Fruit fly (Drosophila melanogaster) whole organism, embryonic: Measurements from ENCODE around the gene hgo.

ENCODE experiments used
- B-H2 ChIP-seq: fragments of 200-800 bp; sonication (Bioruptor generic); optimal IDR thresholded peaks from 2 replicates; lab custom pipeline; 2018; ENCODE audit warnings: missing biosample characterization, mild to moderate bottlenecking, missing genetic modification characterization
- BEAF-32 ChIP-seq: fragments of 200-800 bp; sonication (Bioruptor generic); optimal IDR thresholded peaks from 3 replicates; lab custom pipeline; 2017; ENCODE audit warnings: missing biosample characterization, missing genetic modification characterization, mild to moderate bottlenecking, moderate library complexity, missing genetic modification reagents
- Bgb ChIP-seq: fragments of 200-800 bp; sonication (Bioruptor generic); IDR thresholded peaks from 2 replicates; pipeline ENCODE4 v1.3.6; 2022; ENCODE audit warnings: missing biosample characterization, missing genetic modification characterization; ENCODE audit not compliant: partially characterized antibody
- CG10565 ChIP-seq: fragments of 200-800 bp; sonication (Bioruptor generic); optimal IDR thresholded peaks from 3 replicates; lab custom pipeline; 2016; ENCODE audit warnings: missing biosample characterization, mild to moderate bottlenecking, missing genetic modification characterization
- CG10959 ChIP-seq: fragments of 200-800 bp; sonication (Bioruptor generic); IDR thresholded peaks from 2 replicates; pipeline ENCODE4 v1.3.6; 2022; ENCODE audit warnings: missing biosample characterization, missing genetic modification characterization
- CG12299 ChIP-seq: fragments of 200-800 bp; sonication (Bioruptor generic); optimal IDR thresholded peaks from 2 replicates; lab custom pipeline; 2018; ENCODE audit warnings: missing biosample characterization, mild to moderate bottlenecking, missing genetic modification characterization
- CG13287 ChIP-seq: fragments of 200-800 bp; sonication (Bioruptor generic); IDR thresholded peaks from 2 replicates; pipeline ENCODE4 v1.3.6; 2022; ENCODE audit warnings: missing biosample characterization, missing genetic modification characterization; ENCODE audit not compliant: partially characterized antibody
- CG13624 ChIP-seq: fragments of 200-800 bp; sonication (Bioruptor generic); optimal IDR thresholded peaks from 2 replicates; lab custom pipeline; 2016; ENCODE audit warnings: missing biosample characterization, missing genetic modification characterization
- CG14014 ChIP-seq: fragments of 200-800 bp; sonication (Bioruptor generic); IDR thresholded peaks from 2 replicates; pipeline ENCODE4 v1.3.6; 2022; ENCODE audit warnings: missing biosample characterization, missing genetic modification characterization
- CG15514 ChIP-seq: fragments of 200-800 bp; sonication (Bioruptor generic); optimal IDR thresholded peaks from 3 replicates; lab custom pipeline; 2017; ENCODE audit warnings: missing biosample characterization, missing genetic modification characterization, mild to moderate bottlenecking, moderate library complexity, missing genetic modification reagents
- CG1647 ChIP-seq: fragments of 200-800 bp; sonication (Bioruptor generic); optimal IDR thresholded peaks from 3 replicates; lab custom pipeline; 2016; ENCODE audit warnings: missing biosample characterization, missing genetic modification characterization
- CG16813 ChIP-seq: fragments of 200-800 bp; sonication (Bioruptor generic); IDR thresholded peaks from 3 replicates; pipeline ENCODE4 v1.3.6; 2022; ENCODE audit warnings: missing biosample characterization, missing genetic modification characterization; ENCODE audit not compliant: partially characterized antibody
- CG17186 ChIP-seq: fragments of 200-800 bp; sonication (Bioruptor generic); optimal IDR thresholded peaks from 3 replicates; lab custom pipeline; 2017; ENCODE audit warnings: missing biosample characterization, missing genetic modification reagents, missing genetic modification characterization
- CG17359 ChIP-seq: fragments of 200-800 bp; sonication (Bioruptor generic); optimal IDR thresholded peaks from 3 replicates; lab custom pipeline; 2018; ENCODE audit warnings: missing biosample characterization, mild to moderate bottlenecking, missing genetic modification characterization, moderate library complexity
- CG17829 ChIP-seq: fragments of 200-800 bp; optimal IDR thresholded peaks from 2 replicates; lab custom pipeline; 2019; ENCODE audit warnings: missing biosample characterization, mild to moderate bottlenecking, missing genetic modification characterization, moderate library complexity
- CG2116 ChIP-seq: fragments of 200-800 bp; sonication (Bioruptor generic); optimal IDR thresholded peaks from 3 replicates; lab custom pipeline; 2018; ENCODE audit warnings: missing biosample characterization, mild to moderate bottlenecking, missing genetic modification characterization
- CG30020 ChIP-seq: fragments of 200-800 bp; optimal IDR thresholded peaks from 2 replicates; lab custom pipeline; 2019; ENCODE audit warnings: missing biosample characterization, mild to moderate bottlenecking, missing genetic modification characterization, moderate library complexity
- CG6175 ChIP-seq: fragments of 200-800 bp; sonication (Bioruptor generic); IDR thresholded peaks from 3 replicates; pipeline ENCODE4 v1.3.6; 2022; ENCODE audit warnings: missing biosample characterization, missing genetic modification characterization
- CG6791 ChIP-seq: fragments of 200-800 bp; sonication (Bioruptor generic); IDR thresholded peaks from 3 replicates; pipeline ENCODE4 v1.3.6; 2022; ENCODE audit warnings: missing biosample characterization, missing genetic modification characterization; ENCODE audit not compliant: partially characterized antibody
- CG7963 ChIP-seq: fragments of 200-800 bp; sonication (Bioruptor generic); IDR thresholded peaks from 3 replicates; pipeline ENCODE4 v1.3.6; 2022; ENCODE audit warnings: missing biosample characterization, missing genetic modification characterization; ENCODE audit not compliant: partially characterized antibody
- CHES-1-like ChIP-seq: fragments of 200-800 bp; sonication (Bioruptor generic); optimal IDR thresholded peaks from 2 replicates; lab custom pipeline; 2016; ENCODE audit warnings: missing biosample characterization, missing genetic modification characterization
- Dll ChIP-seq: fragments of 200-800 bp; sonication (Bioruptor generic); IDR thresholded peaks from 4 replicates; pipeline ENCODE4 v1.3.6; 2022; ENCODE audit warnings: missing biosample characterization, missing genetic modification characterization; ENCODE audit not compliant: partially characterized antibody
- Ets65A ChIP-seq: fragments of 200-800 bp; sonication (Bioruptor generic); peaks from one replicate; lab custom pipeline; 2016; ENCODE audit warnings: missing biosample characterization, missing genetic modification characterization
- HLH4C ChIP-seq: fragments of 200-800 bp; sonication (Bioruptor generic); IDR thresholded peaks from 3 replicates; pipeline ENCODE4 v1.3.6; 2022; ENCODE audit warnings: missing biosample characterization, missing genetic modification characterization; ENCODE audit not compliant: partially characterized antibody
- HmgZ ChIP-seq: fragments of 200-800 bp; sonication (Bioruptor generic); optimal IDR thresholded peaks from 2 replicates; lab custom pipeline; 2018; ENCODE audit warnings: missing biosample characterization, mild to moderate bottlenecking, missing genetic modification characterization
- Hr51 ChIP-seq, 2 experiments: fragments of 200-800 bp; sonication (Bioruptor generic); optimal IDR thresholded peaks; 2 replicates in 1 of 2; 3 replicates in 1 of 2; lab custom pipeline; 2016 to 2018; ENCODE audit warnings: missing biosample characterization in 2 of 2, missing genetic modification characterization in 2 of 2, mild to moderate bottlenecking in 1 of 2, moderate library complexity in 1 of 2
- MESR4 ChIP-seq: fragments of 200-800 bp; sonication (Bioruptor generic); optimal IDR thresholded peaks from 2 replicates; lab custom pipeline; 2018; ENCODE audit warnings: missing biosample characterization, mild to moderate bottlenecking, missing genetic modification characterization, moderate library complexity
- Med ChIP-seq: fragments of 200-800 bp; sonication (Bioruptor generic); peaks from one replicate; lab custom pipeline; 2016; ENCODE audit warnings: missing biosample characterization, missing genetic modification characterization, mild to moderate bottlenecking, inconsistent platforms, moderate library complexity
- Rfx ChIP-seq: fragments of 200-800 bp; sonication (Bioruptor generic); IDR thresholded peaks from 2 replicates; pipeline ENCODE4 v1.3.6; 2022; ENCODE audit warnings: missing biosample characterization, missing genetic modification characterization
- Taf1 ChIP-seq: fragments of 200-800 bp; sonication (Bioruptor generic); IDR thresholded peaks from 2 replicates; pipeline ENCODE4 v1.3.6; 2022; ENCODE audit warnings: missing biosample characterization, missing genetic modification characterization
- Xrp1 ChIP-seq: fragments of 200-800 bp; sonication (Bioruptor generic); IDR thresholded peaks from 2 replicates; pipeline ENCODE4 v1.3.6; 2022; ENCODE audit warnings: missing biosample characterization, missing genetic modification characterization
- cas ChIP-seq: fragments of 200-800 bp; sonication (Bioruptor generic); IDR thresholded peaks from 2 replicates; pipeline ENCODE4 v1.3.6; 2022; ENCODE audit warnings: missing biosample characterization, missing genetic modification characterization
- gem ChIP-seq: fragments of 200-800 bp; sonication (Bioruptor generic); optimal IDR thresholded peaks from 2 replicates; lab custom pipeline; 2019; ENCODE audit warnings: missing biosample characterization, mild to moderate bottlenecking, missing genetic modification characterization, moderate library complexity
- hb ChIP-seq: fragments of 200-800 bp; sonication (Bioruptor generic); IDR thresholded peaks from 3 replicates; pipeline ENCODE4 v1.3.6; 2022; ENCODE audit warnings: missing biosample characterization, missing genetic modification characterization; ENCODE audit not compliant: partially characterized antibody
- hbn ChIP-seq: fragments of 200-800 bp; sonication (Bioruptor generic); IDR thresholded peaks from 2 replicates; pipeline ENCODE4 v1.3.6; 2022; ENCODE audit warnings: missing biosample characterization, missing genetic modification characterization; ENCODE audit not compliant: partially characterized antibody
- inv ChIP-seq: fragments of 200-800 bp; sonication (Bioruptor generic); IDR thresholded peaks from 2 replicates; pipeline ENCODE4 v1.3.6; 2022; ENCODE audit warnings: missing biosample characterization, missing genetic modification characterization; ENCODE audit not compliant: partially characterized antibody
- knrl ChIP-seq: fragments of 200-800 bp; sonication (Bioruptor generic); IDR thresholded peaks from 3 replicates; pipeline ENCODE4 v1.3.6; 2022; ENCODE audit warnings: missing biosample characterization, missing genetic modification characterization; ENCODE audit not compliant: partially characterized antibody
- maf-S ChIP-seq: fragments of 200-800 bp; sonication (Bioruptor generic); optimal IDR thresholded peaks from 2 replicates; lab custom pipeline; 2016; ENCODE audit warnings: missing biosample characterization, missing genetic modification characterization
- onecut ChIP-seq: fragments of 200-800 bp; sonication (Bioruptor generic); IDR thresholded peaks from 2 replicates; pipeline ENCODE4 v1.3.6; 2022; ENCODE audit warnings: missing biosample characterization, missing genetic modification characterization
- pfk ChIP-seq: fragments of 200-800 bp; sonication (Bioruptor generic); optimal IDR thresholded peaks from 2 replicates; lab custom pipeline; 2018; ENCODE audit warnings: missing biosample characterization, mild to moderate bottlenecking, missing genetic modification characterization, moderate library complexity
- prd ChIP-seq, 3 experiments: fragments of >200 bp in 2 of 3; fragments of 200-800 bp in 1 of 3; sonication (Bioruptor generic) in 1 of 3; optimal IDR thresholded peaks in 2 of 3; IDR thresholded peaks in 1 of 3; 2 replicates in 2 of 3; 3 replicates in 1 of 3; pipeline versions ENCODE4 v1.3.6 to Lab custom; 2017 to 2022; ENCODE audit warnings: missing biosample characterization in 1 of 3, missing genetic modification characterization in 1 of 3
- pros ChIP-seq: fragments of 200-800 bp; sonication (Bioruptor generic); optimal IDR thresholded peaks from 3 replicates; lab custom pipeline; 2019; ENCODE audit warnings: missing biosample characterization, mild to moderate bottlenecking, missing genetic modification characterization, moderate library complexity
- pzg ChIP-seq: fragments of 200-800 bp; sonication (Bioruptor generic); optimal IDR thresholded peaks from 3 replicates; lab custom pipeline; 2018; ENCODE audit warnings: missing biosample characterization, mild to moderate bottlenecking, missing genetic modification characterization, moderate library complexity
- toy ChIP-seq: fragments of 200-800 bp; sonication (Bioruptor generic); IDR thresholded peaks from 2 replicates; pipeline ENCODE4 v1.3.6; 2022; ENCODE audit warnings: missing biosample characterization, missing genetic modification characterization
- trh ChIP-seq: fragments of 200-800 bp; sonication (Bioruptor generic); optimal IDR thresholded peaks from 2 replicates; lab custom pipeline; 2016; ENCODE audit warnings: missing biosample characterization, missing genetic modification characterization
- unc-4 ChIP-seq: fragments of 200-800 bp; sonication (Bioruptor generic); IDR thresholded peaks from 2 replicates; pipeline ENCODE4 v1.3.6; 2022; ENCODE audit warnings: missing biosample characterization, missing genetic modification characterization; ENCODE audit not compliant: partially characterized antibody
- zfh1 ChIP-seq: fragments of 200-800 bp; sonication (Bioruptor generic); IDR thresholded peaks from 3 replicates; pipeline ENCODE4 v1.3.6; 2022; ENCODE audit warnings: missing biosample characterization, missing genetic modification characterization

hgo gene

dm6 chr2L:11100516-11101061 is 35.6 kb upstream of the hgo start, which contains the start of gene Ge-1 (continued):
- TF ChIP-seq BEAF-32 (GFP tag; lab: Kevin White, UChicago) (peak; percentile 63), knrl (GFP tag; lab: Robert Waterston, UW) (0 out of 3 replicates have a peak, but pooled peaks have one; percentile 31), toy (GFP tag; lab: Robert Waterston, UW) (no peak), hbn (GFP tag; lab: Robert Waterston, UW) (no peak), CG13287 (GFP tag; lab: Robert Waterston, UW) (peak; percentile 69), hb (GFP tag; lab: Robert Waterston, UW) (no peak), onecut (GFP tag; lab: Robert Waterston, UW) (peak; percentile 35; the same call in 1 of the 2 replicates), CG6175 (GFP tag; lab: Robert Waterston, UW) (no peak), pfk (GFP tag; lab: Kevin White, UChicago) (peak; percentile 30), Hr51 (GFP tag; optimal IDR thresholded peaks at IDR 0.05; lab: Kevin White, UChicago) (no peak), CG17359 (tag; lab: Kevin White, UChicago) (peak; percentile 40), MESR4 (GFP tag; lab: Kevin White, UChicago) (peak; percentile 29), CG13624 (GFP tag; lab: Kevin White, UChicago) (peak; percentile 31), CG1647 (GFP tag; lab: Kevin White, UChicago) (no peak), Bgb (GFP tag; lab: Robert Waterston, UW) (peak; percentile 57), CG17829 (tag; lab: Kevin White, UChicago) (peak; percentile 25), CG6791 (GFP tag; lab: Robert Waterston, UW) (peak; percentile 48; the same call in 1 of the 3 replicates), CG12299 (tag; lab: Kevin White, UChicago) (no peak), CHES-1-like (GFP tag; lab: Kevin White, UChicago) (peak; percentile 29), Xrp1 (GFP tag; lab: Robert Waterston, UW) (peak; percentile 38; the same call in 1 of the 2 replicates), CG2116 (GFP tag; lab: Kevin White, UChicago) (peak; percentile 67), maf-S (no peak), CG30020 (tag; lab: Kevin White, UChicago) (peak; percentile 46), unc-4 (GFP tag; lab: Robert Waterston, UW) (peak; percentile 49; the same call in 1 of the 2 replicates), CG10565 (no peak), gem (no peak), prd (optimal IDR thresholded peaks at IDR 0.05; lab: Kevin White, UChicago) (no peak), prd (GFP tag; IDR thresholded peaks at IDR 0.05; lab: Robert Waterston, UW) (peak; percentile 24; the same call in 1 of the 3 replicates), Rfx (GFP tag; lab: Robert Waterston, UW) (peak; percentile 49; the same call in 1 of the 2 replicates), CG15514 (peak; percentile 83), HLH4C (GFP tag; lab: Robert Waterston, UW) (peak; percentile 48; the same call in 2 of the 3 replicates), inv (0 out of 2 replicates have a peak, but pooled peaks have one; percentile 20), zfh1 (GFP tag; lab: Robert Waterston, UW) (no peak), pros (no peak), pzg (GFP tag; lab: Kevin White, UChicago) (peak; percentile 53), CG7963 (GFP tag; lab: Robert Waterston, UW) (no peak), Dll (GFP tag; lab: Robert Waterston, UW) (peak; percentile 54; the same call in 2 of the 4 replicates), Taf1 (GFP tag; lab: Robert Waterston, UW) (no peak), cas (GFP tag; lab: Robert Waterston, UW) (no peak), trh (no peak), Med (GFP tag; lab: Kevin White, UChicago) (peak; percentile 76), CG14014 (GFP tag; lab: Robert Waterston, UW) (peak; percentile 18; the same call in 1 of the 2 replicates), B-H2 (GFP tag; lab: Kevin White, UChicago) (no peak), CG17186 (peak; percentile 13), HmgZ (tag; lab: Kevin White, UChicago) (peak; percentile 38), CG10959 (GFP tag; lab: Robert Waterston, UW) (no peak), Ets65A (GFP tag; lab: Kevin White, UChicago) (peak; percentile 72), CG16813 (peak; percentile 56; the same call in 2 of the 3 replicates)
